Fruit fly (Drosophila melanogaster): ENCODE measurements around the gene dpr4.

Gene dpr4

dm6 chr3R:11557492-11557965 is 14.8 kb upstream of the dpr4 start, which contains the start of gene CG10898:
CG10898 (plus strand) TSS chr3R:11557776.
- TF ChIP-seq CG8478 (optimal IDR thresholded peaks at IDR 0.05) = no peak
- TF ChIP-seq CTCF (optimal IDR thresholded peaks at IDR 0.05) = no peak

- TF ChIP-seq CTCF (optimal IDR thresholded peaks at IDR 0.05) (no peak), CG8478 (optimal IDR thresholded peaks at IDR 0.05) (no peak)
These were observed 12.2 kb upstream of the dpr4 start for dm6 chr3R:11554982-11555381.

dm6 chr3R:11553845-11554244 is 11.1 kb upstream of the dpr4 start, which contains the start of gene CG14708:
CG14708 (plus strand) TSS chr3R:11554145.
- TF ChIP-seq CG8478 (optimal IDR thresholded peaks at IDR 0.05) (no peak), CTCF (optimal IDR thresholded peaks at IDR 0.05) (no peak)

dm6 chr3R:11551071-11551470 is 8.3 kb upstream of the dpr4 start:
- TF ChIP-seq CG8478 (optimal IDR thresholded peaks at IDR 0.05) (no peak), CTCF (optimal IDR thresholded peaks at IDR 0.05) (no peak)

dm6 chr3R:11544150-11544549 is 1.4 kb upstream of the dpr4 start:
- TF ChIP-seq CTCF (optimal IDR thresholded peaks at IDR 0.05) = peak; percentile 72 to 79
- no peak for TF ChIP-seq CG8478 (optimal IDR thresholded peaks at IDR 0.05)

dm6 chr3R:11531893-11532292 is 10.9 kb downstream of the dpr4 start:
- TF ChIP-seq CG8478 (optimal IDR thresholded peaks at IDR 0.05) (no peak), CTCF (optimal IDR thresholded peaks at IDR 0.05) (no peak)

- TF ChIP-seq CG8478 (optimal IDR thresholded peaks at IDR 0.05) = no peak
- no peak for TF ChIP-seq CTCF (optimal IDR thresholded peaks at IDR 0.05)
These were observed 43.0 kb downstream of the dpr4 start, which contains the start of gene dpr5 for dm6 chr3R:11499715-11500235. dpr5 (plus strand) TSS chr3R:11499984.

- TF ChIP-seq CTCF (optimal IDR thresholded peaks at IDR 0.05) (no peak), CG8478 (optimal IDR thresholded peaks at IDR 0.05) (no peak)
These were observed 52.5 kb downstream of the dpr4 start for dm6 chr3R:11490269-11490668.
